1 fruit fly cellular context compared by ENCODE assay signal in the genomic region with DNA sequence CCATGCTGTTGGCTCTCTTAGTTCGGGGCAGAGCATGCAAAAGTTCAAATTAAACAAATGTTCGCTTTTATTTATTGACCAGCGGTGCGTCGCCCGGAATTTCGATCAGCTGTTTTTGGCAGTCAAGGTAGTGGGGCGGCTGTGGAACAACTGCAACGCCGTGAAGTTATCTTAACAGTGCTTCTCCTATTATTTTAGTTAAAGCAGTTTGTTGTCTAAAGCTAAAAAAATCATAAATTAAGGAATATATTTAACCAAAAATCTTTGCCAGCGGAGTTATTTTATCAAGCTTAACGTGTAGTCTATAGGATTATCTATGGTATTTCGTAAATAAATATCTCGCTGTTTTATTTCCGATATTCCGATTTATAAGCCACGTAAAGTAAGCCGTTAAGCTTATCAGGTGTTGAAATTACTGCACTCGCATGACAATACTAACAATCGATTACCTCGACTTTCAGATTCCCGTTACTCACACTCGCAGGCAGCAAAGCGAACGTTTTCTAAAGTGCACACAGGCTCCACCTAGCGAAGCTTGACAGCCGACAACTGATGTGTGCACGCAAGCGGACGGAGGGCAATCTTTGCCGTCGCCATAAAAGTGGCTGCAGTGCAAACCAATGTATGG.
TF ChIP-seq lines count a peak whose summit lies in the region.

A gene (minus strand): TSS at position 122 of the 628 bp plus-strand sequence.
A gene (plus strand): TSS at position 199 of the 628 bp plus-strand sequence.

TF ChIP-seq in whole organism, embryonic, 481 proteins besides CTCF, POLR2A, EP300 and RAD21 (continued from another document):
- TF ChIP-seq CG13287 (GFP tag; IDR thresholded peaks at IDR 0.05; lab: Robert Waterston, UW; ENCODE audit: partially characterized antibody): no peak; the same call in 1 of the 2 replicates
- no peak for TF ChIP-seq sc (optimal IDR thresholded peaks at IDR 0.05; lab: Kevin White, UChicago)
- TF ChIP-seq sc (GFP tag; optimal IDR thresholded peaks at IDR 0.05; lab: Kevin White, UChicago): no peak
- no peak for TF ChIP-seq NC2α (GFP tag; optimal IDR thresholded peaks at IDR 0.05; lab: Kevin White, UChicago)
- peak; percentile 24 for TF ChIP-seq zfh2 (GFP tag; optimal IDR thresholded peaks at IDR 0.05; lab: Kevin White, UChicago)
- TF ChIP-seq esg (GFP tag; conservative IDR thresholded peaks at IDR 0.05; lab: Robert Waterston, UW): no peak
- TF ChIP-seq eve (GFP tag; optimal IDR thresholded peaks at IDR 0.05; lab: Kevin White, UChicago): no peak
- no peak for TF ChIP-seq ftz-f1 (GFP tag; optimal IDR thresholded peaks at IDR 0.05; lab: Kevin White, UChicago)
- peak; percentile 70; the same call in 1 of the 2 replicates for TF ChIP-seq CG32532 (GFP tag; IDR thresholded peaks at IDR 0.05; lab: Robert Waterston, UW)
- TF ChIP-seq CG7987 (GFP tag; optimal IDR thresholded peaks at IDR 0.05; lab: Kevin White, UChicago): no peak
- TF ChIP-seq crp (GFP tag; optimal IDR thresholded peaks at IDR 0.05; lab: Kevin White, UChicago): peak; percentile 80 to 98
- no peak for TF ChIP-seq Mrtf (GFP tag; IDR thresholded peaks at IDR 0.05; lab: Robert Waterston, UW)
- no peak for TF ChIP-seq CG8944 (GFP tag; optimal IDR thresholded peaks at IDR 0.05; lab: Kevin White, UChicago)
- TF ChIP-seq Deaf1 (tag; optimal IDR thresholded peaks at IDR 0.05; lab: Kevin White, UChicago): no peak
- no peak for TF ChIP-seq peb (GFP tag; IDR thresholded peaks at IDR 0.05; lab: Robert Waterston, UW)
- no peak for TF ChIP-seq en (GFP tag; optimal IDR thresholded peaks at IDR 0.05; lab: Kevin White, UChicago)
- no peak for TF ChIP-seq CG17912 (GFP tag; optimal IDR thresholded peaks at IDR 0.05; lab: Kevin White, UChicago)
- TF ChIP-seq CG5953 (GFP tag; IDR thresholded peaks at IDR 0.05; lab: Robert Waterston, UW): 0 out of 2 replicates have a peak, but pooled peaks have one; percentile 35
- TF ChIP-seq lilli (GFP tag; optimal IDR thresholded peaks at IDR 0.05; lab: Kevin White, UChicago): peak; percentile 8
- TF ChIP-seq luna (GFP tag; optimal IDR thresholded peaks at IDR 0.05; lab: Kevin White, UChicago): no peak
- no peak for TF ChIP-seq CG15479 (GFP tag; optimal IDR thresholded peaks at IDR 0.05; lab: Kevin White, UChicago)
- TF ChIP-seq pita (GFP tag; optimal IDR thresholded peaks at IDR 0.05; lab: Kevin White, UChicago): no peak
- no peak for TF ChIP-seq org-1 (GFP tag; optimal IDR thresholded peaks at IDR 0.05; lab: Kevin White, UChicago)
- TF ChIP-seq CG13624 (GFP tag; optimal IDR thresholded peaks at IDR 0.05; lab: Kevin White, UChicago): no peak
- TF ChIP-seq vnd (GFP tag; IDR thresholded peaks at IDR 0.05; lab: Robert Waterston, UW; ENCODE audit: partially characterized antibody): no peak
- TF ChIP-seq CG42726 (GFP tag; IDR thresholded peaks at IDR 0.05; lab: Robert Waterston, UW; ENCODE audit: partially characterized antibody): no peak
- peak; percentile 89 for TF ChIP-seq nerfin-1 (tag; optimal IDR thresholded peaks at IDR 0.05; lab: Kevin White, UChicago)
- no peak for TF ChIP-seq Chrac-16 (GFP tag; optimal IDR thresholded peaks at IDR 0.05; lab: Kevin White, UChicago)
- no peak for TF ChIP-seq CG10274 (GFP tag; optimal IDR thresholded peaks at IDR 0.05; lab: Kevin White, UChicago)
- no peak for TF ChIP-seq CG8765 (GFP tag; IDR thresholded peaks at IDR 0.05; lab: Robert Waterston, UW)
- TF ChIP-seq CG9727 (GFP tag; optimal IDR thresholded peaks at IDR 0.05; lab: Kevin White, UChicago): no peak
- TF ChIP-seq CG2678 (tag; optimal IDR thresholded peaks at IDR 0.05; lab: Kevin White, UChicago): no peak
- TF ChIP-seq row (GFP tag; IDR thresholded peaks at IDR 0.05; lab: Robert Waterston, UW): no peak
- TF ChIP-seq cas (GFP tag; IDR thresholded peaks at IDR 0.05; lab: Robert Waterston, UW): no peak
- TF ChIP-seq pnt (GFP tag; optimal IDR thresholded peaks at IDR 0.05; lab: Kevin White, UChicago): no peak
- TF ChIP-seq ranshi (GFP tag; IDR thresholded peaks at IDR 0.05; lab: Robert Waterston, UW): no peak
- no peak for TF ChIP-seq CG17385 (GFP tag; optimal IDR thresholded peaks at IDR 0.05; lab: Kevin White, UChicago)
- no peak for TF ChIP-seq jigr1 (GFP tag; IDR thresholded peaks at IDR 0.05; lab: Robert Waterston, UW)
- no peak for TF ChIP-seq Xrp1 (GFP tag; IDR thresholded peaks at IDR 0.05; lab: Robert Waterston, UW)
- TF ChIP-seq CG12744 (GFP tag; optimal IDR thresholded peaks at IDR 0.05; lab: Kevin White, UChicago): no peak
- TF ChIP-seq CG5245 (GFP tag; optimal IDR thresholded peaks at IDR 0.05; lab: Kevin White, UChicago): peak; percentile 89
- TF ChIP-seq Hr51 (GFP tag; optimal IDR thresholded peaks at IDR 0.05; lab: Kevin White, UChicago): peak in 1 of 2 experiments; percentile 25
- no peak for TF ChIP-seq Adf1 (GFP tag; IDR thresholded peaks at IDR 0.05; lab: Robert Waterston, UW)
- TF ChIP-seq Usf (GFP tag; optimal IDR thresholded peaks at IDR 0.05; lab: Kevin White, UChicago): no peak
- TF ChIP-seq zfh1 (GFP tag; IDR thresholded peaks at IDR 0.05; lab: Robert Waterston, UW): no peak
- TF ChIP-seq kay (GFP tag; optimal IDR thresholded peaks at IDR 0.05; lab: Kevin White, UChicago): no peak
- TF ChIP-seq D19A (tag; optimal IDR thresholded peaks at IDR 0.05; lab: Kevin White, UChicago): no peak
- TF ChIP-seq CG11695 (GFP tag; IDR thresholded peaks at IDR 0.05; lab: Robert Waterston, UW): no peak
- TF ChIP-seq vfl (GFP tag; optimal IDR thresholded peaks at IDR 0.05; lab: Kevin White, UChicago): no peak
- peak; percentile 100 for TF ChIP-seq CG1603 (tag; optimal IDR thresholded peaks at IDR 0.05; lab: Kevin White, UChicago)
- no peak for TF ChIP-seq Dfd (GFP tag; optimal IDR thresholded peaks at IDR 0.05; lab: Kevin White, UChicago)
- TF ChIP-seq Oli (tag; optimal IDR thresholded peaks at IDR 0.05; lab: Kevin White, UChicago): no peak
